Worm (Caenorhabditis elegans): Measurements from ENCODE around the gene F28F8.9.

DNA sequence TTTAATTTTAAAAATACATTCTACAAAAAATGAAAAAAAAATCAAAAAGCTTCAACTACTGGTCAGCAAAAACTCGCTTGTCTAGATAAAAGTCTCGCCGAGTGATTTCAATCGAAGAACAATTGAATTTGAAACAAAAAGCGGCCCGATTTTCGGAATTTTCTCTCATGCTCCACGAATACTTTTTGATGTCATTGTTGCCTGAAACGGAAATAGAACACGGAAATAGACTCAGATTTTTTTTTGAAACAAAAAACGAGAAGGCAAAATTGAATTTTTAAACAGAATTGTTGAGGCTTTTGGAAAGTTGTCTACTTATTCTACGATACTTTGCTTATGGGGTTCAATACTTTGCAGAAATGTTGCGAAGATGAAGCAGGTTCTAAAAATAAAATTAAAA is 15.0 kb downstream of the F28F8.9 start:
- TF ChIP-seq flt-1 (GFP tag; IDR thresholded peaks at IDR 0.05) = no peak
- TF ChIP-seq tab-1 (GFP tag; IDR thresholded peaks at IDR 0.05) = no peak
- TF ChIP-seq ref-1 (GFP tag; conservative IDR thresholded peaks at IDR 0.05) = no peak
- no peak for TF ChIP-seq ztf-23 (GFP tag; IDR thresholded peaks at IDR 0.05)
- TF ChIP-seq ztf-29 (GFP tag; IDR thresholded peaks at IDR 0.05) = no peak
- no peak for TF ChIP-seq klf-2 (GFP tag; conservative IDR thresholded peaks at IDR 0.05)
- no peak for TF ChIP-seq T22C8.4 (GFP tag; IDR thresholded peaks at IDR 0.05)
- TF ChIP-seq med-1 (GFP tag; optimal IDR thresholded peaks at IDR 0.05; ENCODE audit: insufficient read depth) = no peak
- TF ChIP-seq cog-1 (tag; optimal IDR thresholded peaks at IDR 0.05) = no peak

Measured in whole organism, midembryonic.